Worm (Caenorhabditis elegans) whole organism, L4 larva: ENCODE measurements around the gene D1086.5.

Experiments
- F37D6.2 ChIP-seq: sonication (generic microtip); optimal IDR thresholded peaks from 2 replicates; lab custom pipeline; 2016; ENCODE audit warnings: mild to moderate bottlenecking, missing genetic modification characterization, missing compliant biosample characterization
- F44E2.7 ChIP-seq: fragments of 200-800 bp; sonication (Bioruptor generic); IDR thresholded peaks from 2 replicates; pipeline ENCODE4 v2.1.2; 2022; ENCODE audit warnings: missing genetic modification characterization, missing compliant biosample characterization
- F49E8.2 ChIP-seq: sonication (generic microtip); optimal IDR thresholded peaks from 2 replicates; lab custom pipeline; 2016; ENCODE audit warnings: missing compliant biosample characterization, mild to moderate bottlenecking, missing genetic modification characterization, borderline replicate concordance
- ZK337.2 ChIP-seq: fragments of 200-800 bp; sonication (Bioruptor generic); IDR thresholded peaks from 2 replicates; pipeline ENCODE4 v1.3.6; 2022; ENCODE audit warnings: missing genetic modification reagents, missing genetic modification characterization, missing compliant biosample characterization
- ZK546.5 ChIP-seq, 2 experiments: sonication (generic microtip); optimal IDR thresholded peaks; 2 replicates each; lab custom pipeline; 2017; ENCODE audit warnings: missing biosample characterization in 2 of 2, missing genetic modification characterization in 2 of 2
- aha-1 ChIP-seq: fragments of 150-350 bp; peaks from one replicate; lab custom pipeline; 2014; ENCODE audit warnings: missing biosample characterization, missing genetic modification characterization
- aly-2 ChIP-seq: sonication (generic microtip); optimal IDR thresholded peaks from 2 replicates; lab custom pipeline; 2018; ENCODE audit warnings: missing biosample characterization, missing genetic modification characterization
- attf-4 ChIP-seq: sonication (generic microtip); optimal IDR thresholded peaks from 3 replicates; lab custom pipeline; 2017; ENCODE audit warnings: missing biosample characterization, missing genetic modification characterization
- ceh-32 ChIP-seq: sonication (generic microtip); optimal IDR thresholded peaks from 2 replicates; lab custom pipeline; 2016; ENCODE audit warnings: mild to moderate bottlenecking, missing genetic modification characterization, missing compliant biosample characterization; ENCODE audit not compliant: poor library complexity
- ceh-82 ChIP-seq: sonication (generic microtip); optimal IDR thresholded peaks from 2 replicates; lab custom pipeline; 2017; ENCODE audit warnings: missing biosample characterization, missing genetic modification characterization
- cey-2 ChIP-seq: sonication (generic microtip); optimal IDR thresholded peaks from 3 replicates; lab custom pipeline; 2017; ENCODE audit warnings: missing genetic modification characterization, mild to moderate bottlenecking, missing compliant biosample characterization, antibody characterized with exemption, borderline replicate concordance; ENCODE audit not compliant: insufficient read depth
- ctbp-1 ChIP-seq: fragments of 200-800 bp; sonication (Bioruptor generic); IDR thresholded peaks from 2 replicates; pipeline ENCODE4 v1.3.6; 2022; ENCODE audit warnings: missing genetic modification reagents, missing genetic modification characterization, missing compliant biosample characterization
- daf-16 ChIP-seq, 3 experiments: sonication (generic microtip); optimal IDR thresholded peaks; 2 replicates each; lab custom pipeline; 2016 to 2017; ENCODE audit warnings: missing genetic modification characterization in 3 of 3, missing genetic modification reagents in 3 of 3, mild to moderate bottlenecking in 2 of 3, missing compliant biosample characterization in 2 of 3, missing biosample characterization in 1 of 3, moderate library complexity in 1 of 3
- dmd-6 ChIP-seq: fragments of 200-800 bp; sonication (Bioruptor generic); IDR thresholded peaks from 2 replicates; pipeline ENCODE4 v1.3.6; 2022; ENCODE audit warnings: missing genetic modification reagents, missing genetic modification characterization, missing compliant biosample characterization
- dmd-9 ChIP-seq: fragments of 200-800 bp; sonication (Bioruptor generic); IDR thresholded peaks from 2 replicates; pipeline ENCODE4 v1.3.6; 2022; ENCODE audit warnings: missing genetic modification reagents, missing genetic modification characterization, missing compliant biosample characterization
- dpl-1 ChIP-seq: fragments of 150-350 bp; optimal IDR thresholded peaks from 2 replicates; lab custom pipeline; 2014; ENCODE audit warnings: missing biosample characterization, missing genetic modification reagents, missing genetic modification characterization
- egl-43 ChIP-seq: fragments of 200-800 bp; sonication (Bioruptor generic); IDR thresholded peaks from 2 replicates; pipeline ENCODE4 v1.3.6; 2022; ENCODE audit warnings: missing genetic modification reagents, missing genetic modification characterization, missing compliant biosample characterization
- fos-1 ChIP-seq: fragments of 150-350 bp; optimal IDR thresholded peaks from 2 replicates; lab custom pipeline; 2014; ENCODE audit warnings: missing biosample characterization, missing genetic modification characterization
- gei-8 ChIP-seq: fragments of 200-800 bp; sonication (Bioruptor generic); optimal IDR thresholded peaks from 2 replicates; lab custom pipeline; 2018; ENCODE audit warnings: mild to moderate bottlenecking, missing genetic modification characterization, missing compliant biosample characterization
- hif-1 ChIP-seq, 2 experiments: sonication (generic microtip); optimal IDR thresholded peaks; 2 replicates each; lab custom pipeline; 2016 to 2017; ENCODE audit warnings: missing compliant biosample characterization in 2 of 2, missing genetic modification characterization in 2 of 2, missing genetic modification reagents in 2 of 2, missing genotype in 2 of 2, mild to moderate bottlenecking in 1 of 2
- hlh-11 ChIP-seq: fragments of 200-800 bp; sonication (Bioruptor generic); optimal IDR thresholded peaks from 2 replicates; lab custom pipeline; 2018; ENCODE audit warnings: mild to moderate bottlenecking, missing genetic modification characterization, missing compliant biosample characterization
- hlh-30 ChIP-seq: sonication (generic microtip); optimal IDR thresholded peaks from 2 replicates; lab custom pipeline; 2017; ENCODE audit warnings: antibody characterized with exemption, mild to moderate bottlenecking, missing genetic modification characterization, missing compliant biosample characterization; ENCODE audit not compliant: insufficient read depth
- hmg-1.1 ChIP-seq: fragments of 200-800 bp; sonication (Bioruptor generic); IDR thresholded peaks from 2 replicates; pipeline ENCODE4 v1.3.6; 2022; ENCODE audit warnings: missing genetic modification reagents, missing genetic modification characterization, missing compliant biosample characterization
- jun-1 ChIP-seq: fragments of 150-350 bp; optimal IDR thresholded peaks from 2 replicates; lab custom pipeline; 2014; ENCODE audit warnings: missing biosample characterization, missing genetic modification reagents, missing genetic modification characterization
- lin-1 ChIP-seq: fragments of 200-800 bp; sonication (Bioruptor generic); IDR thresholded peaks from 2 replicates; pipeline ENCODE4 v1.3.6; 2022; ENCODE audit warnings: missing genetic modification reagents, missing genetic modification characterization, missing compliant biosample characterization
- lin-13 ChIP-seq: fragments of 150-350 bp; optimal IDR thresholded peaks from 2 replicates; lab custom pipeline; 2014; ENCODE audit warnings: missing biosample characterization, missing genetic modification reagents, missing genetic modification characterization
- lin-29 ChIP-seq: fragments of 200-800 bp; sonication (Bioruptor generic); IDR thresholded peaks from 2 replicates; pipeline ENCODE4 v1.3.6; 2022; ENCODE audit warnings: missing genetic modification reagents, missing genetic modification characterization, missing compliant biosample characterization
- lin-39 ChIP-seq: fragments of 150-350 bp; optimal IDR thresholded peaks from 2 replicates; lab custom pipeline; 2014; ENCODE audit warnings: missing biosample characterization, missing genetic modification reagents, missing genetic modification characterization
- lir-3 ChIP-seq: sonication (generic microtip); optimal IDR thresholded peaks from 2 replicates; lab custom pipeline; 2016; ENCODE audit warnings: mild to moderate bottlenecking, missing genetic modification characterization, missing compliant biosample characterization
- madf-9 ChIP-seq: fragments of 200-800 bp; sonication (Bioruptor generic); conservative IDR thresholded peaks from 2 replicates; pipeline ENCODE4 v1.3.6; 2022; ENCODE audit warnings: missing genetic modification reagents, missing genetic modification characterization, missing compliant biosample characterization
- mep-1 ChIP-seq: fragments of 150-350 bp; sonication (generic microtip); optimal IDR thresholded peaks from 3 replicates; lab custom pipeline; 2014; ENCODE audit warnings: missing biosample characterization, missing genetic modification characterization
- mes-2 ChIP-seq: sonication (generic microtip); optimal IDR thresholded peaks from 2 replicates; lab custom pipeline; 2016; ENCODE audit warnings: missing genotype, mild to moderate bottlenecking, missing genetic modification characterization, missing compliant biosample characterization; ENCODE audit not compliant: poor library complexity, severe bottlenecking
- mxl-2 ChIP-seq: fragments of 200-800 bp; sonication (Bioruptor generic); conservative IDR thresholded peaks from 2 replicates; pipeline ENCODE4 v1.3.6; 2022; ENCODE audit warnings: missing genetic modification reagents, missing genetic modification characterization, missing compliant biosample characterization
- nhr-102 ChIP-seq: sonication (generic microtip); optimal IDR thresholded peaks from 2 replicates; lab custom pipeline; 2016; ENCODE audit warnings: mild to moderate bottlenecking, missing genetic modification characterization, moderate library complexity, missing compliant biosample characterization
- nhr-111 ChIP-seq: fragments of 200-800 bp; sonication (Bioruptor generic); optimal IDR thresholded peaks from 2 replicates; lab custom pipeline; 2018; ENCODE audit warnings: mild to moderate bottlenecking, missing genetic modification characterization, missing compliant biosample characterization
- nhr-237 ChIP-seq: sonication (generic microtip); optimal IDR thresholded peaks from 2 replicates; lab custom pipeline; 2017; ENCODE audit warnings: missing biosample characterization, missing genetic modification characterization
- nhr-48 ChIP-seq: sonication (generic microtip); optimal IDR thresholded peaks from 2 replicates; lab custom pipeline; 2016; ENCODE audit warnings: mild to moderate bottlenecking, missing genetic modification characterization, missing compliant biosample characterization
- nhr-6 ChIP-seq: fragments of 150-350 bp; optimal IDR thresholded peaks from 2 replicates; lab custom pipeline; 2014; ENCODE audit warnings: missing biosample characterization, missing genetic modification characterization
- rbr-2 ChIP-seq: sonication (generic microtip); optimal IDR thresholded peaks from 2 replicates; lab custom pipeline; 2016; ENCODE audit warnings: missing genotype, missing genetic modification characterization, missing compliant biosample characterization
- saeg-2 ChIP-seq: fragments of 200-800 bp; sonication (Bioruptor generic); IDR thresholded peaks from 2 replicates; pipeline ENCODE4 v1.3.6; 2022; ENCODE audit warnings: missing genetic modification reagents, missing genetic modification characterization, missing compliant biosample characterization
- skn-1 ChIP-seq: fragments of 150-350 bp; optimal IDR thresholded peaks from 2 replicates; lab custom pipeline; 2014; ENCODE audit warnings: missing biosample characterization, missing genetic modification characterization
- snpc-1.2 ChIP-seq: fragments of 200-800 bp; sonication (Bioruptor generic); IDR thresholded peaks from 2 replicates; pipeline ENCODE4 v1.3.6; 2022; ENCODE audit warnings: missing genetic modification reagents, missing genetic modification characterization, missing compliant biosample characterization
- unc-62 ChIP-seq, 3 experiments: fragments of 150-350 bp in 1 of 3; sonication (generic microtip); optimal IDR thresholded peaks in 2 of 3; peaks in 1 of 3; 1 replicate in 1 of 3; 2 replicates in 2 of 3; lab custom pipeline; 2014 to 2017; ENCODE audit warnings: missing biosample characterization in 3 of 3, missing genetic modification characterization in 3 of 3, missing genetic modification reagents in 3 of 3, missing genotype in 1 of 3
- zag-1 ChIP-seq: fragments of 150-350 bp; optimal IDR thresholded peaks from 2 replicates; lab custom pipeline; 2014; ENCODE audit warnings: missing biosample characterization, missing genetic modification characterization
- zfp-3 ChIP-seq: fragments of 200-800 bp; sonication (Bioruptor generic); conservative IDR thresholded peaks from 2 replicates; pipeline ENCODE4 v1.3.6; 2022; ENCODE audit warnings: missing genetic modification reagents, missing genetic modification characterization, missing compliant biosample characterization
- zip-2 ChIP-seq: fragments of 150-350 bp; optimal IDR thresholded peaks from 2 replicates; lab custom pipeline; 2014; ENCODE audit warnings: missing biosample characterization, missing genetic modification characterization

Gene D1086.5

DNA sequence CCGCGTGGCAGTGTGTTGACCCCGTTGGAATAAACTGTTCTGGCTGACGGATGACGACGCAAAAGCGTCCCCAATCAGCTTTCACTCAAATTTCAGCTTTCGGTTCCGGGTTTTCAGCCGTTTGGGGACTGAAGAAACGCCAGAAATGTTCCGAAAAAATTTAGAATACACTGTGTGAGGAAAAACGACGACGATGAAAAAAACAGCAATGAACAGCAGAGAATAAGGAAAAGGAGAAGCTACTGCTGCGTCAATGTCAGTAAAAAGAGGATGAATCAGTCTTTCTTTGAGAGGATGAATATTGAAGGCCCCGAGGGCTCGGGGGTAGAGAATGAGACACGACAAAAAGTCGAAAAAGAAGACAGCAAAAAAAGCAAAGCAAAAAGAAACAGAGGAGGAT lies 38.7 kb upstream of the D1086.5 start:
- TF ChIP-seq aha-1 (tag; lab: Kevin White, UChicago) (peak; percentile 97), hif-1 (tag; optimal IDR thresholded peaks at IDR 0.05; lab: Kevin White, UChicago) (no peak), unc-62 (GFP tag; optimal IDR thresholded peaks at IDR 0.05 in 1 of 2; lab: Kevin White, UChicago) (peak in 1 of 2 experiments; percentile 45), unc-62 (tag; optimal IDR thresholded peaks at IDR 0.05; lab: Kevin White, UChicago) (no peak), fos-1 (tag; lab: Kevin White, UChicago) (no peak), dmd-6 (GFP tag; lab: Robert Waterston, UW) (no peak)

DNA sequence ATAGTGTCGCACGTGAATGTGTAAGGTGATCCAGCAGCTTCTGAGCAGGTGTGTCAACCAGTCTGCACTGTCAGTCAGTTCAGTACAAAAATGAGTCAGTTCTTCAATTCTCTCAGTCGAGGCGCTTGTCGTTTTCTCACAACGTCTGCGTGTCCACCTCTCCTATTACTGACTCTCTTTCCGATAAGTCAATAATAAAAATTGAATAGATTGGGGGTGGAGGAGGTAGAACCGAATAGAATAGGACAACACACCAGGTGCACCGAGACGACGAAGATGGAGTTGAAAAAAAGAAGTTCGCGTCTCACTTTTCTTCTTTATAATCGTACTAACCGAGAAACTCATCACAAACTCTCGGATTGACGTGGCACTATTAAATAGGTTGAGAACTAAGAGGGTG lies 37.7 kb upstream of the D1086.5 start:
- TF ChIP-seq hlh-11 (peak; percentile 19), mep-1 (tag; lab: Kevin White, UChicago) (peak; percentile 32), rbr-2 (peak; percentile 6), jun-1 (tag; lab: Kevin White, UChicago) (no peak), nhr-6 (tag; lab: Kevin White, UChicago) (peak; percentile 53), F37D6.2 (tag; lab: Kevin White, UChicago) (no peak), aly-2 (no peak), daf-16 (GFP tag; optimal IDR thresholded peaks at IDR 0.05; lab: Kevin White, UChicago) (no peak), daf-16 (tag; optimal IDR thresholded peaks at IDR 0.05; lab: Kevin White, UChicago) (peak; percentile 27), hmg-1.1 (GFP tag; lab: Robert Waterston, UW) (0 out of 2 replicates have a peak, but pooled peaks have one; percentile 28)

DNA sequence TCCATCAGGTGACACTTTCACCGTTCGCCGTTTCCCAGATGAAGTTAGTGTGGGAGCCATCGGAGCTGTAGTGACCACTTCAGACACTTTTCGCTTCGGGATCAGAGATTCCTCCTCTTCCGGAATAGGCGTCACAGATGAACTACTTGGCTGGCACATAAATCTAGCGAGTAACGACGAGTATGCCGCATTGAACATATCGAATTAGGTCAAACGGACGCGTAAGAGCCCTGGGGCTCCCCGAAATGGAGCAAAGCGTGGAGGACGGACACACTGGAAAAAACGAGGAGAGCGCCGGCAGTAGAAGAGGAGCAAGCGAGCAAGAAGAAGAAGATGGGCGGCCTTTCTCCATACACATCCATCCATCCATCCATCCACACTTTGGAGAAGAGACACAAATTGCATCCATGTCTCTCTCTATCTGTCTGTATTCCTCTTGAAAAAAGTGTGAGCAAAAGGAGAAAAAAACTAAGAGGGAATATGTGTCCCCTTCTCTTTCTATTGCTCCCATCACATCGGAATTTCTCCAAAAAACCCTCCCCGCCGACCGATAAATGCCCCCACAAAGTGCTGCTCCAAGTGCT lies 36.3 kb upstream of the D1086.5 start:
- TF ChIP-seq dmd-9 (GFP tag; lab: Robert Waterston, UW) (no peak), nhr-102 (no peak), madf-9 (GFP tag; lab: Robert Waterston, UW) (no peak), cey-2 (tag; lab: Kevin White, UChicago) (no peak), lin-1 (GFP tag; lab: Robert Waterston, UW) (no peak), zfp-3 (no peak), F49E8.2 (tag; lab: Kevin White, UChicago) (no peak), lin-29 (GFP tag; lab: Robert Waterston, UW) (no peak), hmg-1.1 (GFP tag; lab: Robert Waterston, UW) (0 out of 2 replicates have a peak, but pooled peaks have one; percentile 17), nhr-48 (tag; lab: Kevin White, UChicago) (no peak), zip-2 (tag; lab: Kevin White, UChicago) (no peak), lir-3 (no peak), mep-1 (tag; lab: Kevin White, UChicago) (no peak), jun-1 (tag; lab: Kevin White, UChicago) (no peak), mes-2 (tag; lab: Kevin White, UChicago) (peak; percentile 23), saeg-2 (GFP tag; lab: Robert Waterston, UW) (no peak), ceh-82 (tag; lab: Kevin White, UChicago) (no peak), ZK337.2 (GFP tag; lab: Robert Waterston, UW) (no peak), dpl-1 (GFP tag; lab: Kevin White, UChicago) (no peak), F44E2.7 (GFP tag; lab: Robert Waterston, UW) (no peak), zag-1 (tag; lab: Kevin White, UChicago) (no peak), hlh-30 (no peak), nhr-111 (GFP tag; lab: Kevin White, UChicago) (no peak), ZK546.5 (tag; optimal IDR thresholded peaks at IDR 0.05; lab: Kevin White, UChicago) (no peak), gei-8 (no peak), attf-4 (tag; lab: Kevin White, UChicago) (no peak), egl-43 (no peak), lin-13 (no peak), ctbp-1 (GFP tag; lab: Robert Waterston, UW) (0 out of 2 replicates have a peak, but pooled peaks have one; percentile 47), snpc-1.2 (no peak), ceh-32 (tag; lab: Kevin White, UChicago) (no peak), lin-39 (tag; lab: Kevin White, UChicago) (no peak), nhr-237 (no peak), mxl-2 (GFP tag; lab: Robert Waterston, UW) (no peak), skn-1 (tag; lab: Kevin White, UChicago) (no peak)
